Worm (Caenorhabditis elegans) whole organism, L4 larva: ENCODE data around the gene C31C9.7.

Experiments
- F49E8.2 ChIP-seq: sonication (generic microtip); optimal IDR thresholded peaks from 2 replicates; lab custom pipeline; 2016; ENCODE audit warnings: missing compliant biosample characterization, mild to moderate bottlenecking, missing genetic modification characterization, borderline replicate concordance
- R02D3.7 ChIP-seq: fragments of 150-350 bp; sonication (generic microtip); optimal IDR thresholded peaks from 3 replicates; lab custom pipeline; 2014; ENCODE audit warnings: missing biosample characterization, missing genetic modification characterization
- ceh-44 ChIP-seq: fragments of 200-800 bp; sonication (Bioruptor generic); IDR thresholded peaks from 2 replicates; pipeline ENCODE4 v1.3.6; 2022; ENCODE audit warnings: missing genetic modification reagents, missing genetic modification characterization, missing compliant biosample characterization
- ces-1 ChIP-seq: fragments of 150-350 bp; sonication (generic microtip); optimal IDR thresholded peaks from 4 replicates; lab custom pipeline; 2014; ENCODE audit warnings: missing biosample characterization, missing genetic modification reagents, missing genetic modification characterization
- hlh-30 ChIP-seq: sonication (generic microtip); optimal IDR thresholded peaks from 2 replicates; lab custom pipeline; 2017; ENCODE audit warnings: antibody characterized with exemption, mild to moderate bottlenecking, missing genetic modification characterization, missing compliant biosample characterization; ENCODE audit not compliant: insufficient read depth
- lin-15B ChIP-seq: fragments of 150-350 bp; sonication (generic microtip); optimal IDR thresholded peaks from 3 replicates; lab custom pipeline; 2014; ENCODE audit warnings: missing biosample characterization, missing genetic modification characterization
- nhr-77 ChIP-seq: fragments of 150-350 bp; optimal IDR thresholded peaks from 2 replicates; lab custom pipeline; 2014; ENCODE audit warnings: missing biosample characterization, missing genetic modification characterization
- pha-4 ChIP-seq, 2 experiments: fragments of 150-350 bp in 1 of 2; fragments of 200-800 bp in 1 of 2; sonication (Bioruptor generic) in 1 of 2; IDR thresholded peaks in 1 of 2; optimal IDR thresholded peaks in 1 of 2; 2 replicates each; pipeline versions ENCODE4 v1.3.6 to Lab custom; 2014 to 2022; ENCODE audit warnings: missing genetic modification characterization in 2 of 2, missing genetic modification reagents in 2 of 2, missing biosample characterization in 1 of 2, missing compliant biosample characterization in 1 of 2
- skn-1 ChIP-seq: fragments of 150-350 bp; optimal IDR thresholded peaks from 2 replicates; lab custom pipeline; 2014; ENCODE audit warnings: missing biosample characterization, missing genetic modification characterization
- snpc-4 ChIP-seq: fragments of 150-350 bp; optimal IDR thresholded peaks from 2 replicates; lab custom pipeline; 2014; ENCODE audit warnings: missing biosample characterization, missing genetic modification characterization
- unc-130 ChIP-seq: sonication (generic microtip); optimal IDR thresholded peaks from 2 replicates; lab custom pipeline; 2016; ENCODE audit warnings: missing genetic modification reagents, missing genetic modification characterization, missing compliant biosample characterization
- unc-62 ChIP-seq, 3 experiments: fragments of 150-350 bp in 1 of 3; sonication (generic microtip); optimal IDR thresholded peaks in 2 of 3; peaks in 1 of 3; 1 replicate in 1 of 3; 2 replicates in 2 of 3; lab custom pipeline; 2014 to 2017; ENCODE audit warnings: missing biosample characterization in 3 of 3, missing genetic modification characterization in 3 of 3, missing genetic modification reagents in 3 of 3, missing genotype in 1 of 3

DNA sequence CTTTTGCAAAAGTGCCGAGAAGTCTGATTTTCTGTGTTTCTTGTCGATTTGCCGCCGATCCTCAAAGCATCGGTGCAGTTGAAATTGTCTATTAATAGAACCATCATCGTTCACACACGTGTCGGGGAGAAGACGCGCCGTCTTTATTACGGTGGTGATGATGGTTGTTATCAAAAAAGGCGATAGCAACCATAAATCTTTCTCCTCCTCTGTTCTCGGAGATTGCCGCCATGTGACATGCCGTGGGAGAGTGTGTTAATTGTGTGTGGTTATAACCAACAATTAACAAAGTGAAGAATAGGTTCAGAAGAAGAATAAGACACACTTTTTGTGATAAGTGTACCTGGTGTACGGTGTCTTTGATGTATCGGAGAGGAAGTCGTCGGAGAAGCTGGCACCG lies 12.2 kb downstream of the C31C9.7 start:
- TF ChIP-seq lin-15B (tag; lab: Kevin White, UChicago) (no peak), ceh-44 (GFP tag; lab: Robert Waterston, UW) (no peak), unc-62 (GFP tag; optimal IDR thresholded peaks at IDR 0.05 in 1 of 2; lab: Kevin White, UChicago) (peak in 1 of 2 experiments; percentile 91), unc-62 (tag; optimal IDR thresholded peaks at IDR 0.05; lab: Kevin White, UChicago) (no peak), pha-4 (GFP tag; IDR thresholded peaks at IDR 0.05; lab: Robert Waterston, UW) (no peak), pha-4 (tag; optimal IDR thresholded peaks at IDR 0.05; lab: Kevin White, UChicago) (no peak), ces-1 (GFP tag; lab: Kevin White, UChicago) (no peak), hlh-30 (tag; lab: Kevin White, UChicago) (peak; percentile 85), snpc-4 (tag; lab: Kevin White, UChicago) (no peak), R02D3.7 (tag; lab: Kevin White, UChicago) (no peak), nhr-77 (peak; percentile 66), skn-1 (tag; lab: Kevin White, UChicago) (no peak), F49E8.2 (no peak), unc-130 (no peak)
